Fruit fly (Drosophila melanogaster) S2 (cell line): ENCODE results near the gene Zip89B.

Experiments
- CG8478 ChIP-seq: fragments of >200 bp; optimal IDR thresholded peaks from 2 replicates; lab custom pipeline; 2018
- CTCF ChIP-seq, 2 experiments: fragments of >200 bp; optimal IDR thresholded peaks; 2 replicates each; lab custom pipeline; 2018

DNA sequence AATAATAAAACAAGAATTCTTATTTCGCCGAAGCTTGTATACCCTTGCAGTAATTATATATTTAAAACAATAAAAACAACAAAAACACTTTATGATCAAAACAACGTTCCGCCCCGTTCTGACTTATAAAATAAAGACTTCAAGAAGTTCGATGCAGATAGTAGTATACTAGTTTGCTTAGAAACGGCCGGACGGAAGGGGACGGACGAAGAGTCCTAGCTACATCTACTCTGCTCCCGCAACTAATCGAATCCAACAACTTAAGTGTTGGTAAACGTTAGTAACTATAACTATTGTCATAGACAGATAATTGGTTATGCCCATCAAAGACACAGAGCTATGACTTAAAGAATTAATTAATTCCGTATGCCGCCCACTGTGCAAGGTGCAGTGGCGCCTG is 21.1 kb upstream of the Zip89B start:
- TF ChIP-seq CTCF (optimal IDR thresholded peaks at IDR 0.05; lab: Kevin White, UChicago) (no peak), CG8478 (lab: Kevin White, UChicago) (no peak)
